Fruit fly (Drosophila melanogaster) whole organism, prepupa: ENCODE data around the gene puc.

Experiments
- Blimp-1 ChIP-seq: fragments of 200-800 bp; sonication (Bioruptor generic); optimal IDR thresholded peaks from 3 replicates; lab custom pipeline; 2017; ENCODE audit warnings: missing biosample characterization, missing genetic modification characterization, mild to moderate bottlenecking, moderate library complexity, missing genetic modification reagents
- CG10631 ChIP-seq: fragments of 200-800 bp; sonication (Bioruptor generic); optimal IDR thresholded peaks from 2 replicates; lab custom pipeline; 2016; ENCODE audit warnings: missing biosample characterization, missing genetic modification characterization
- CG10669 ChIP-seq: fragments of 200-800 bp; sonication (Bioruptor generic); optimal IDR thresholded peaks from 3 replicates; lab custom pipeline; 2018; ENCODE audit warnings: missing biosample characterization, mild to moderate bottlenecking, missing genetic modification characterization, moderate library complexity
- CG11294 ChIP-seq: fragments of 200-800 bp; sonication (Bioruptor generic); IDR thresholded peaks from 2 replicates; pipeline ENCODE4 v1.3.6; 2022; ENCODE audit warnings: missing biosample characterization, missing genetic modification characterization
- CG11762 ChIP-seq: fragments of 200-800 bp; sonication (Bioruptor generic); optimal IDR thresholded peaks from 3 replicates; lab custom pipeline; 2016; ENCODE audit warnings: missing biosample characterization, missing genetic modification characterization; ENCODE audit not compliant: insufficient read depth
- CG15336 ChIP-seq: fragments of 200-800 bp; sonication (Bioruptor generic); IDR thresholded peaks from 2 replicates; pipeline ENCODE4 v1.3.6; 2022; ENCODE audit warnings: missing biosample characterization, missing genetic modification characterization
- CG1621 ChIP-seq: fragments of 200-800 bp; sonication (Bioruptor generic); optimal IDR thresholded peaks from 3 replicates; lab custom pipeline; 2018; ENCODE audit warnings: missing biosample characterization, mild to moderate bottlenecking, missing genetic modification characterization
- CG16779 ChIP-seq: fragments of 200-800 bp; sonication (Bioruptor generic); optimal IDR thresholded peaks from 3 replicates; lab custom pipeline; 2017; ENCODE audit warnings: missing biosample characterization, mild to moderate bottlenecking, missing genetic modification characterization
- CG31627 ChIP-seq: fragments of 200-800 bp; sonication (Bioruptor generic); optimal IDR thresholded peaks from 3 replicates; lab custom pipeline; 2016; ENCODE audit warnings: missing biosample characterization, missing genetic modification characterization
- CG32006 ChIP-seq: fragments of 200-800 bp; sonication (Bioruptor generic); optimal IDR thresholded peaks from 3 replicates; lab custom pipeline; 2017; ENCODE audit warnings: missing biosample characterization, mild to moderate bottlenecking, missing genetic modification characterization
- CG34406 ChIP-seq: fragments of 200-800 bp; sonication (Bioruptor generic); optimal IDR thresholded peaks from 3 replicates; lab custom pipeline; 2016; ENCODE audit warnings: missing biosample characterization, missing genetic modification characterization
- CG6163 ChIP-seq: fragments of 200-800 bp; sonication (Bioruptor generic); IDR thresholded peaks from 3 replicates; pipeline ENCODE4 v1.3.6; 2022; ENCODE audit warnings: missing biosample characterization, missing genetic modification characterization
- CG6276 ChIP-seq: fragments of 200-800 bp; sonication (Bioruptor generic); optimal IDR thresholded peaks from 2 replicates; lab custom pipeline; 2017; ENCODE audit warnings: missing biosample characterization, mild to moderate bottlenecking, missing genetic modification characterization
- CG6792 ChIP-seq: fragments of 200-800 bp; sonication (Bioruptor generic); optimal IDR thresholded peaks from 3 replicates; lab custom pipeline; 2016; ENCODE audit warnings: missing biosample characterization, missing genetic modification characterization
- CG6808 ChIP-seq: fragments of 200-800 bp; sonication (Bioruptor generic); optimal IDR thresholded peaks from 3 replicates; lab custom pipeline; 2017; ENCODE audit warnings: missing biosample characterization, missing genetic modification characterization, mild to moderate bottlenecking, moderate library complexity, missing genetic modification reagents
- CG6854 ChIP-seq: fragments of 200-800 bp; sonication (Bioruptor generic); optimal IDR thresholded peaks from 2 replicates; lab custom pipeline; 2017; ENCODE audit warnings: missing biosample characterization, mild to moderate bottlenecking, missing genetic modification characterization
- CG7368 ChIP-seq: fragments of 200-800 bp; sonication (Bioruptor generic); optimal IDR thresholded peaks from 3 replicates; lab custom pipeline; 2016; ENCODE audit warnings: missing biosample characterization, missing genetic modification characterization
- CG8319 ChIP-seq: fragments of 200-800 bp; sonication (Bioruptor generic); optimal IDR thresholded peaks from 3 replicates; lab custom pipeline; 2016; ENCODE audit warnings: missing biosample characterization, missing genetic modification characterization
- CG8632 ChIP-seq: fragments of 200-800 bp; sonication (Bioruptor generic); optimal IDR thresholded peaks from 3 replicates; lab custom pipeline; 2016; ENCODE audit warnings: missing biosample characterization, missing genetic modification characterization
- CG9139 ChIP-seq: fragments of 200-800 bp; sonication (Bioruptor generic); optimal IDR thresholded peaks from 3 replicates; lab custom pipeline; 2017; ENCODE audit warnings: missing biosample characterization, mild to moderate bottlenecking, missing genetic modification characterization
- Eip78C ChIP-seq: fragments of 200-800 bp; sonication (Bioruptor generic); peaks from one replicate; lab custom pipeline; 2016; ENCODE audit warnings: missing biosample characterization, missing genetic modification characterization
- Ets21C ChIP-seq: fragments of 200-800 bp; sonication (Bioruptor generic); optimal IDR thresholded peaks from 3 replicates; lab custom pipeline; 2016; ENCODE audit warnings: missing biosample characterization, missing genetic modification characterization
- Ets96B ChIP-seq: fragments of 200-800 bp; optimal IDR thresholded peaks from 2 replicates; lab custom pipeline; 2019; ENCODE audit warnings: missing biosample characterization, mild to moderate bottlenecking, missing genetic modification characterization, moderate library complexity
- Hr38 ChIP-seq: sonication (Bioruptor generic); optimal IDR thresholded peaks from 2 replicates; lab custom pipeline; 2016; ENCODE audit warnings: missing biosample characterization, missing genetic modification characterization
- Hr39 ChIP-seq: fragments of 200-800 bp; sonication (Bioruptor generic); optimal IDR thresholded peaks from 2 replicates; lab custom pipeline; 2016; ENCODE audit warnings: missing biosample characterization, missing genetic modification characterization
- Met ChIP-seq: fragments of 200-800 bp; sonication (Bioruptor generic); optimal IDR thresholded peaks from 3 replicates; lab custom pipeline; 2016; ENCODE audit warnings: missing biosample characterization, missing genetic modification characterization
- OdsH ChIP-seq: fragments of 200-800 bp; sonication (Bioruptor generic); optimal IDR thresholded peaks from 3 replicates; lab custom pipeline; 2016; ENCODE audit warnings: missing biosample characterization, missing genetic modification characterization
- Smox ChIP-seq: fragments of 200-800 bp; sonication (Bioruptor generic); optimal IDR thresholded peaks from 3 replicates; lab custom pipeline; 2016; ENCODE audit warnings: missing biosample characterization, missing genetic modification characterization
- Sox102F ChIP-seq: fragments of 200-800 bp; sonication (Bioruptor generic); optimal IDR thresholded peaks from 2 replicates; lab custom pipeline; 2016; ENCODE audit warnings: missing biosample characterization, mild to moderate bottlenecking, missing genetic modification characterization
- Sox14 ChIP-seq: fragments of 200-800 bp; sonication (Bioruptor generic); optimal IDR thresholded peaks from 3 replicates; lab custom pipeline; 2016; ENCODE audit warnings: missing biosample characterization, missing genetic modification characterization
- Sox15 ChIP-seq: fragments of 200-800 bp; sonication (Bioruptor generic); optimal IDR thresholded peaks from 3 replicates; lab custom pipeline; 2016; ENCODE audit warnings: missing biosample characterization, missing genetic modification characterization
- acj6 ChIP-seq: fragments of 200-800 bp; sonication (Bioruptor generic); optimal IDR thresholded peaks from 3 replicates; lab custom pipeline; 2016; ENCODE audit warnings: missing biosample characterization, missing genetic modification characterization
- cyc ChIP-seq: fragments of 200-800 bp; sonication (Bioruptor generic); optimal IDR thresholded peaks from 3 replicates; lab custom pipeline; 2016; ENCODE audit warnings: missing biosample characterization, missing genetic modification characterization
- dsx ChIP-seq: fragments of 200-800 bp; optimal IDR thresholded peaks from 3 replicates; lab custom pipeline; 2019; ENCODE audit warnings: missing biosample characterization, mild to moderate bottlenecking, missing genetic modification characterization, moderate library complexity; ENCODE audit not compliant: poor library complexity, severe bottlenecking
- eg ChIP-seq: fragments of 200-800 bp; sonication (Bioruptor generic); IDR thresholded peaks from 3 replicates; pipeline ENCODE4 v1.3.6; 2022; ENCODE audit warnings: missing biosample characterization, missing genetic modification characterization
- fd59A ChIP-seq: fragments of 200-800 bp; sonication (Bioruptor generic); optimal IDR thresholded peaks from 2 replicates; lab custom pipeline; 2017; ENCODE audit warnings: missing biosample characterization, mild to moderate bottlenecking, missing genetic modification characterization, missing genetic modification reagents
- fd85E ChIP-seq: fragments of 200-800 bp; sonication (Bioruptor generic); optimal IDR thresholded peaks from 3 replicates; lab custom pipeline; 2016; ENCODE audit warnings: missing biosample characterization, missing genetic modification characterization
- fkh ChIP-seq: fragments of 200-800 bp; sonication (Bioruptor generic); optimal IDR thresholded peaks from 3 replicates; lab custom pipeline; 2017; ENCODE audit warnings: missing biosample characterization, mild to moderate bottlenecking, missing genetic modification characterization, moderate library complexity
- lz ChIP-seq: fragments of 200-800 bp; sonication (Bioruptor generic); optimal IDR thresholded peaks from 3 replicates; lab custom pipeline; 2016; ENCODE audit warnings: missing biosample characterization, missing genetic modification characterization
- net ChIP-seq: fragments of 200-800 bp; sonication (Bioruptor generic); optimal IDR thresholded peaks from 3 replicates; lab custom pipeline; 2016; ENCODE audit warnings: missing biosample characterization, missing genetic modification characterization
- salr ChIP-seq, 2 experiments: fragments of 200-800 bp; sonication (Bioruptor generic); optimal IDR thresholded peaks; 3 replicates each; lab custom pipeline; 2016 to 2018; ENCODE audit warnings: missing biosample characterization in 2 of 2, missing genetic modification characterization in 2 of 2, mild to moderate bottlenecking in 1 of 2
- ss ChIP-seq, 2 experiments: fragments of 200-800 bp; sonication (Bioruptor generic); optimal IDR thresholded peaks; 2 replicates in 1 of 2; 3 replicates in 1 of 2; lab custom pipeline; 2017 to 2018; ENCODE audit warnings: mild to moderate bottlenecking in 2 of 2, missing biosample characterization in 2 of 2, missing genetic modification characterization in 2 of 2, moderate library complexity in 1 of 2
- svp ChIP-seq: fragments of 200-800 bp; sonication (Bioruptor generic); peaks from one replicate; lab custom pipeline; 2016; ENCODE audit warnings: missing biosample characterization, missing genetic modification characterization
- topi ChIP-seq: fragments of 200-800 bp; sonication (Bioruptor generic); optimal IDR thresholded peaks from 3 replicates; lab custom pipeline; 2016; ENCODE audit warnings: missing biosample characterization, missing genetic modification characterization

puc gene

dm6 chr3R:8122198-8122970, 17.3 kb downstream of the puc start, which contains the start of gene CG7878 (continued):
- TF ChIP-seq Sox14 (GFP tag; lab: Kevin White, UChicago) (peak; percentile 65), CG9139 (GFP tag; lab: Kevin White, UChicago) (no peak), CG31627 (GFP tag; lab: Kevin White, UChicago) (peak; percentile 51), CG11762 (GFP tag; lab: Kevin White, UChicago) (no peak), acj6 (GFP tag; lab: Kevin White, UChicago) (peak; percentile 55), svp (GFP tag; lab: Kevin White, UChicago) (peak; percentile 75), fd85E (GFP tag; lab: Kevin White, UChicago) (no peak), Hr38 (GFP tag; lab: Kevin White, UChicago) (no peak), CG8632 (no peak), CG8319 (GFP tag; lab: Kevin White, UChicago) (no peak)

DNA sequence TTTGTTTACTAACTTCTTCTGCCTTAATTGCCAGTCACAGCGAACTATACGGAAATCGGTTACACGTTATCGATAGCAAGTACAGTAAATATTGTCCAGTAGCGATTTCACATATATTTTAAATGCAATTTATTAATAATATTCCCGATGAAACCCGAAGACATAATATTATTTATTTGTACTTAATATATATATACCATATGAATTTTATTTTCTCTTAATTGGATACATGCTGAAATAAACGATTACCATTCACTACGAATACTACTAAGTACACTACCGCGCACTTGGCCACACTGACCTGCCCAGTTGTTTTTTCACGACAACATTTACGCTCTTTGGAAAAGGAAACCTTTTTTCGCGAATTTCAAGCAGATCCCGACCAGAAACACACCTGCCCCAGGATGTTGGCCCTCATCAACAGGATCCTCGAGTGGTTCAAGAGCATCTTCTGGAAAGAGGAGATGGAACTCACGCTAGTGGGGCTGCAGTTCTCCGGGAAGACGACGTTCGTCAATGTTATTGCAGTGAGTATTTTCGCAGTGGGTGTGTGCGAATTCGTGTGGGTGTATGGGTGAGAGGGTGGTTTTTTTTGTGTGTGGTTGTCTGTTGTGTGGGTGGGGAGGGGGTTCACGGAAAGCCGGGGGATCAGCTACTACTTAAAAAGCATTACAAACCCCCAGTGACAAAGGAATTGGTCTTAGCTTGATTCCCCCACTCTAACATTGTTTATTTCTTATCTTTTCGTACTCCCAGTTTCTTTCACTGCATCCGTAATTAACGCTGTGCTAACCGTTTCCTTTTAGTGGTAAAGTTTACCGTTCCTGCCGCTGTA, 21.4 kb downstream of the puc start, which contains the start of the genes CG9667 and Arl8:
CG9667 (minus strand) TSS at position 42 of the 835 bp plus-strand sequence.
Arl8 (plus strand) TSS at position 290 of the 835 bp plus-strand sequence.
- peak; percentile 34 for TF ChIP-seq lz
- peak; percentile 20 for TF ChIP-seq CG8632
- no peak for TF ChIP-seq CG6276 (GFP tag; lab: Kevin White, UChicago)
- peak; percentile 24 for TF ChIP-seq net (GFP tag; lab: Kevin White, UChicago)
- TF ChIP-seq OdsH (GFP tag; lab: Kevin White, UChicago) = peak; percentile 51
- TF ChIP-seq CG31627 (GFP tag; lab: Kevin White, UChicago) = peak; percentile 40
- TF ChIP-seq CG1621 (tag; lab: Kevin White, UChicago) = peak; percentile 68
- TF ChIP-seq Blimp-1 (GFP tag; lab: Kevin White, UChicago) = no peak
- TF ChIP-seq CG34406 (GFP tag; lab: Kevin White, UChicago) = peak; percentile 26
- peak; percentile 3 for TF ChIP-seq CG11762 (GFP tag; lab: Kevin White, UChicago)
- peak; percentile 27 for TF ChIP-seq CG10669 (GFP tag; lab: Kevin White, UChicago)
- no peak for TF ChIP-seq CG8319 (GFP tag; lab: Kevin White, UChicago)
- TF ChIP-seq CG11294 = no peak
- no peak for TF ChIP-seq CG16779
- peak; percentile 26 for TF ChIP-seq CG32006 (GFP tag; lab: Kevin White, UChicago)
- TF ChIP-seq Hr38 (GFP tag; lab: Kevin White, UChicago) = no peak
- TF ChIP-seq fd59A (GFP tag; lab: Kevin White, UChicago) = no peak
- peak; percentile 73 for TF ChIP-seq Eip78C
- no peak for TF ChIP-seq fd85E (GFP tag; lab: Kevin White, UChicago)
- TF ChIP-seq CG6808 (GFP tag; lab: Kevin White, UChicago) = no peak
- TF ChIP-seq eg (GFP tag; lab: Robert Waterston, UW) = peak; percentile 42; the same call in 2 of the 3 replicates
- TF ChIP-seq Smox (GFP tag; lab: Kevin White, UChicago) = peak; percentile 29
- peak; percentile 43 for TF ChIP-seq Met
- peak; percentile 51 for TF ChIP-seq Sox14 (GFP tag; lab: Kevin White, UChicago)
- TF ChIP-seq fkh (GFP tag; lab: Kevin White, UChicago) = peak; percentile 37
- TF ChIP-seq Sox15 (GFP tag; lab: Kevin White, UChicago) = peak; percentile 14
- peak; percentile 58 for TF ChIP-seq Ets96B (tag; lab: Kevin White, UChicago)
- TF ChIP-seq dsx (GFP tag; lab: Kevin White, UChicago) = peak; percentile 84
- peak; percentile 35 for TF ChIP-seq CG7368 (GFP tag; lab: Kevin White, UChicago)
- TF ChIP-seq CG10631 = peak; percentile 61
- peak; percentile 37 for TF ChIP-seq topi (GFP tag; lab: Kevin White, UChicago)
- peak; percentile 14 for TF ChIP-seq CG9139 (GFP tag; lab: Kevin White, UChicago)
- TF ChIP-seq CG6792 (GFP tag; lab: Kevin White, UChicago) = peak; percentile 15
- TF ChIP-seq Hr39 (GFP tag; lab: Kevin White, UChicago) = peak; percentile 33
- peak; percentile 71 for TF ChIP-seq svp (GFP tag; lab: Kevin White, UChicago)
- TF ChIP-seq CG15336 (GFP tag; lab: Robert Waterston, UW) = peak; percentile 59; the same call in 1 of the 2 replicates
- peak; percentile 7 for TF ChIP-seq Sox102F (GFP tag; lab: Kevin White, UChicago)
- TF ChIP-seq CG6854 (GFP tag; lab: Kevin White, UChicago) = no peak
- peak; percentile 44 for TF ChIP-seq cyc (GFP tag; lab: Kevin White, UChicago)
- TF ChIP-seq salr (GFP tag; optimal IDR thresholded peaks at IDR 0.05; lab: Kevin White, UChicago) = no peak
- TF ChIP-seq ss (GFP tag; optimal IDR thresholded peaks at IDR 0.05; lab: Kevin White, UChicago) = peak; percentile 43 to 45
- TF ChIP-seq CG6163 (GFP tag; lab: Robert Waterston, UW) = peak; percentile 44; the same call in 1 of the 3 replicates
- peak; percentile 15 for TF ChIP-seq Ets21C (GFP tag; lab: Kevin White, UChicago)
